Worm (Caenorhabditis elegans) whole organism, midembryonic: Measurements from ENCODE around the gene Y53G8AR.9.

Experiments used
- T22C8.4 ChIP-seq: fragments of 200-800 bp; sonication (Bioruptor generic); IDR thresholded peaks from 2 replicates; pipeline ENCODE4 v1.3.6; 2022; ENCODE audit warnings: missing genetic modification characterization, missing compliant biosample characterization
- flt-1 ChIP-seq: fragments of 200-800 bp; sonication (Bioruptor generic); IDR thresholded peaks from 2 replicates; pipeline ENCODE4 v1.3.6; 2022; ENCODE audit warnings: missing genetic modification characterization, missing compliant biosample characterization
- med-1 ChIP-seq: sonication (generic microtip); optimal IDR thresholded peaks from 2 replicates; lab custom pipeline; 2017; ENCODE audit warnings: missing genetic modification characterization, mild to moderate bottlenecking, missing compliant biosample characterization, antibody characterized with exemption, missing genetic modification reagents; ENCODE audit not compliant: insufficient read depth
- ref-1 ChIP-seq: fragments of 200-800 bp; sonication (Bioruptor generic); conservative IDR thresholded peaks from 2 replicates; pipeline ENCODE4 v1.3.6; 2022; ENCODE audit warnings: missing genetic modification reagents, missing genetic modification characterization, missing compliant biosample characterization
- tab-1 ChIP-seq: fragments of 200-800 bp; sonication (Bioruptor generic); IDR thresholded peaks from 2 replicates; pipeline ENCODE4 v1.3.6; 2022; ENCODE audit warnings: missing genetic modification characterization, missing compliant biosample characterization
- ztf-23 ChIP-seq: fragments of 200-800 bp; sonication (Bioruptor generic); IDR thresholded peaks from 2 replicates; pipeline ENCODE4 v1.3.6; 2022; ENCODE audit warnings: missing genetic modification reagents, missing genetic modification characterization, missing compliant biosample characterization
- ztf-29 ChIP-seq: fragments of 200-800 bp; sonication (Bioruptor generic); IDR thresholded peaks from 2 replicates; pipeline ENCODE4 v1.3.6; 2022; ENCODE audit warnings: missing genetic modification reagents, missing genetic modification characterization, missing compliant biosample characterization

- TF ChIP-seq ztf-23, result no peak
- TF ChIP-seq flt-1, result no peak
- no peak for TF ChIP-seq tab-1 (GFP tag; lab: Robert Waterston, UW)
- TF ChIP-seq ztf-29 (GFP tag; lab: Robert Waterston, UW), result no peak
- TF ChIP-seq med-1 (GFP tag; lab: Kevin White, UChicago), result no peak
- TF ChIP-seq ref-1 (GFP tag; lab: Robert Waterston, UW), result no peak
- no peak for TF ChIP-seq T22C8.4 (GFP tag; lab: Robert Waterston, UW)
These were observed 28.0 kb upstream of the Y53G8AR.9 start for ce11 chrIII:3349061-3349460.
